Worm (Caenorhabditis elegans): ENCODE results near the gene mpc-1.

- TF ChIP-seq lin-13 (GFP tag; optimal IDR thresholded peaks at IDR 0.05) (no peak), ama-1 (optimal IDR thresholded peaks at IDR 0.05) (no peak), nhr-25 (tag; optimal IDR thresholded peaks at IDR 0.05) (no peak), egl-27 (tag; optimal IDR thresholded peaks at IDR 0.05) (no peak), nhr-129 (tag; optimal IDR thresholded peaks at IDR 0.05) (no peak), unc-39 (tag; optimal IDR thresholded peaks at IDR 0.05) (no peak), nhr-77 (tag; optimal IDR thresholded peaks at IDR 0.05) (no peak), ceh-82 (tag; optimal IDR thresholded peaks at IDR 0.05) (no peak), nhr-21 (tag; optimal IDR thresholded peaks at IDR 0.05) (no peak)
These were observed 31.2 kb downstream of the mpc-1 start for ce11 chrIII:4444492-4444891.

Data from whole organism, L2 larva.